Fruit fly (Drosophila melanogaster): ENCODE results near the gene Cp15.

Gene Cp15

dm6 chr3L:8697862-8698261 is 30.4 kb upstream of the Cp15 start (continued):
- TF ChIP-seq sim (GFP tag; IDR thresholded peaks at IDR 0.05) (no peak), Xbp1 (GFP tag; optimal IDR thresholded peaks at IDR 0.05) (no peak), eyg (GFP tag; optimal IDR thresholded peaks at IDR 0.05) (no peak), stc (GFP tag; IDR thresholded peaks at IDR 0.05) (no peak), CG4854 (GFP tag; optimal IDR thresholded peaks at IDR 0.05) (no peak), CG10147 (GFP tag; optimal IDR thresholded peaks at IDR 0.05) (no peak), bigmax (GFP tag; optimal IDR thresholded peaks at IDR 0.05) (no peak), Fer2 (tag; optimal IDR thresholded peaks at IDR 0.05) (no peak), gcm2 (GFP tag; optimal IDR thresholded peaks at IDR 0.05) (no peak), Taf1 (GFP tag; IDR thresholded peaks at IDR 0.05) (no peak), pzg (GFP tag; optimal IDR thresholded peaks at IDR 0.05) (no peak), peb (GFP tag; IDR thresholded peaks at IDR 0.05) (no peak), CG13296 (GFP tag; optimal IDR thresholded peaks at IDR 0.05) (no peak), D (optimal IDR thresholded peaks at IDR 0.05) (no peak), D (GFP tag; optimal IDR thresholded peaks at IDR 0.05) (no peak), CG3163 (GFP tag; optimal IDR thresholded peaks at IDR 0.05) (no peak), CG5180 (GFP tag; optimal IDR thresholded peaks at IDR 0.05) (no peak), CG14050 (GFP tag; IDR thresholded peaks at IDR 0.05) (no peak), CG4617 (GFP tag; optimal IDR thresholded peaks at IDR 0.05; ENCODE audit: borderline replicate concordance) (no peak), HLH54F (GFP tag; optimal IDR thresholded peaks at IDR 0.05) (no peak), pho (GFP tag; optimal IDR thresholded peaks at IDR 0.05) (no peak), CG32772 (GFP tag; IDR thresholded peaks at IDR 0.05) (no peak), Dad (GFP tag; optimal IDR thresholded peaks at IDR 0.05) (no peak), fru (optimal IDR thresholded peaks at IDR 0.05) (no peak), CG12769 (tag; optimal IDR thresholded peaks at IDR 0.05) (peak; percentile 63), Myb (GFP tag; optimal IDR thresholded peaks at IDR 0.05) (no peak), nau (GFP tag; optimal IDR thresholded peaks at IDR 0.05) (no peak), aop (GFP tag; IDR thresholded peaks at IDR 0.05) (no peak), rib (GFP tag; IDR thresholded peaks at IDR 0.05) (no peak), ems (GFP tag; optimal IDR thresholded peaks at IDR 0.05) (no peak), slou (GFP tag; optimal IDR thresholded peaks at IDR 0.05) (no peak), nerfin-2 (GFP tag; IDR thresholded peaks at IDR 0.05; ENCODE audit: partially characterized antibody) (no peak), gce (GFP tag; IDR thresholded peaks at IDR 0.05) (no peak), CG4424 (GFP tag; optimal IDR thresholded peaks at IDR 0.05) (no peak), CG2678 (tag; optimal IDR thresholded peaks at IDR 0.05) (no peak), CG6272 (GFP tag; IDR thresholded peaks at IDR 0.05) (no peak), CG18599 (GFP tag; optimal IDR thresholded peaks at IDR 0.05) (peak; percentile 58), CG17361 (GFP tag; IDR thresholded peaks at IDR 0.05) (no peak), CG32767 (GFP tag; IDR thresholded peaks at IDR 0.05) (no peak), CG7357 (GFP tag; IDR thresholded peaks at IDR 0.05) (no peak), gt (GFP tag; IDR thresholded peaks at IDR 0.05) (no peak), Doc3 (GFP tag; IDR thresholded peaks at IDR 0.05; ENCODE audit: partially characterized antibody) (no peak), usp (GFP tag; optimal IDR thresholded peaks at IDR 0.05) (no peak), NFAT (GFP tag; IDR thresholded peaks at IDR 0.05) (0 out of 2 replicates have a peak, but pooled peaks have one; percentile 22), wdn (GFP tag; IDR thresholded peaks at IDR 0.05) (no peak), CG18011 (GFP tag; optimal IDR thresholded peaks at IDR 0.05) (no peak), odd (GFP tag; optimal IDR thresholded peaks at IDR 0.05) (no peak), CG6689 (GFP tag; IDR thresholded peaks at IDR 0.05) (no peak), CG12942 (GFP tag; optimal IDR thresholded peaks at IDR 0.05) (no peak), CG11093 (GFP tag; IDR thresholded peaks at IDR 0.05) (no peak), ap (GFP tag; IDR thresholded peaks at IDR 0.05) (no peak), pb (GFP tag; optimal IDR thresholded peaks at IDR 0.05) (no peak), vfl (GFP tag; optimal IDR thresholded peaks at IDR 0.05) (no peak), CG34376 (GFP tag; optimal IDR thresholded peaks at IDR 0.05) (no peak)

Data from whole organism, embryonic.